Worm (Caenorhabditis elegans) whole organism, L1 larva: ENCODE measurements around the gene popl-5.

ENCODE experiments used
- alr-1 ChIP-seq: fragments of 200-800 bp; sonication (Bioruptor generic); optimal IDR thresholded peaks from 2 replicates; lab custom pipeline; 2018; ENCODE audit warnings: borderline replicate concordance, mild to moderate bottlenecking, missing genetic modification characterization, missing compliant biosample characterization
- mdl-1 ChIP-seq, 2 experiments: fragments of 150-350 bp; optimal IDR thresholded peaks; 2 replicates each; lab custom pipeline; 2014 to 2017; ENCODE audit warnings: missing biosample characterization in 2 of 2, missing genetic modification characterization in 2 of 2, inconsistent platforms in 1 of 2
- nhr-85 ChIP-seq: sonication (generic microtip); peaks from one replicate; lab custom pipeline; 2016; ENCODE audit warnings: missing genetic modification characterization, inconsistent platforms, missing compliant biosample characterization
- sptf-1 ChIP-seq: fragments of 150-350 bp; optimal IDR thresholded peaks from 2 replicates; lab custom pipeline; 2014; ENCODE audit warnings: missing biosample characterization, missing genetic modification characterization
- unc-98 ChIP-seq: fragments of 200-800 bp; sonication (Bioruptor generic); IDR thresholded peaks from 2 replicates; pipeline ENCODE4 v1.3.6; 2022; ENCODE audit warnings: missing genetic modification characterization, missing compliant biosample characterization

ce11 chrIII:11444796-11445386, 42.3 kb downstream of the popl-5 start:
- TF ChIP-seq alr-1 (tag; lab: Kevin White, UChicago) (no peak), mdl-1 (tag; optimal IDR thresholded peaks at IDR 0.05; lab: Kevin White, UChicago) (peak in 1 of 2 experiments; percentile 33), unc-98 (GFP tag; lab: Robert Waterston, UW) (no peak), nhr-85 (peak; percentile 78), sptf-1 (tag; lab: Kevin White, UChicago) (no peak)
